Worm (Caenorhabditis elegans) whole organism, L3 larva: ENCODE results near the gene xbx-1.

Source experiments
- R02D3.7 ChIP-seq: fragments of 150-350 bp; optimal IDR thresholded peaks from 2 replicates; lab custom pipeline; 2014; ENCODE audit warnings: missing biosample characterization, missing genetic modification characterization
- ZK546.5 ChIP-seq: sonication (generic microtip); optimal IDR thresholded peaks from 2 replicates; lab custom pipeline; 2017; ENCODE audit warnings: missing biosample characterization, missing genetic modification characterization
- aly-2 ChIP-seq: fragments of 150-350 bp; optimal IDR thresholded peaks from 2 replicates; lab custom pipeline; 2014; ENCODE audit warnings: missing biosample characterization, missing genetic modification characterization
- ama-1 ChIP-seq: fragments of 150-350 bp; optimal IDR thresholded peaks from 2 replicates; lab custom pipeline; 2018
- ceh-16 ChIP-seq: sonication (generic microtip); optimal IDR thresholded peaks from 2 replicates; lab custom pipeline; 2017; ENCODE audit warnings: missing biosample characterization, missing genetic modification characterization
- ceh-28 ChIP-seq: fragments of 150-350 bp; optimal IDR thresholded peaks from 2 replicates; lab custom pipeline; 2014; ENCODE audit warnings: missing biosample characterization, missing genetic modification reagents, missing genetic modification characterization
- ceh-82 ChIP-seq: fragments of 150-350 bp; optimal IDR thresholded peaks from 2 replicates; lab custom pipeline; 2014; ENCODE audit warnings: missing biosample characterization, missing genetic modification characterization
- ceh-9 ChIP-seq: sonication (generic microtip); optimal IDR thresholded peaks from 2 replicates; lab custom pipeline; 2018; ENCODE audit warnings: missing biosample characterization, missing genetic modification characterization
- daf-12 ChIP-seq: fragments of 150-350 bp; optimal IDR thresholded peaks from 2 replicates; lab custom pipeline; 2014; ENCODE audit warnings: missing biosample characterization, missing genetic modification reagents, missing genetic modification characterization
- egl-27 ChIP-seq: sonication (generic microtip); optimal IDR thresholded peaks from 4 replicates; lab custom pipeline; 2017; ENCODE audit warnings: missing biosample characterization, missing genetic modification reagents, missing genetic modification characterization
- elt-1 ChIP-seq: fragments of 150-350 bp; optimal IDR thresholded peaks from 2 replicates; lab custom pipeline; 2014; ENCODE audit warnings: missing biosample characterization, missing genetic modification characterization
- elt-2 ChIP-seq: sonication (generic microtip); optimal IDR thresholded peaks from 2 replicates; lab custom pipeline; 2016; ENCODE audit warnings: missing genetic modification reagents, mild to moderate bottlenecking, missing genetic modification characterization, missing compliant biosample characterization
- elt-3 ChIP-seq, 3 experiments: fragments of 150-350 bp in 1 of 3; sonication (generic microtip) in 2 of 3; optimal IDR thresholded peaks; 2 replicates in 2 of 3; 4 replicates in 1 of 3; lab custom pipeline; 2014 to 2017; ENCODE audit warnings: missing biosample characterization in 3 of 3, missing genetic modification characterization in 3 of 3
- eor-1 ChIP-seq, 2 experiments: fragments of 150-350 bp; optimal IDR thresholded peaks; 2 replicates each; lab custom pipeline; 2014 to 2018; ENCODE audit warnings: missing biosample characterization in 2 of 2, missing genetic modification characterization in 2 of 2
- fkh-10 ChIP-seq: sonication (generic microtip); optimal IDR thresholded peaks from 2 replicates; lab custom pipeline; 2017; ENCODE audit warnings: missing biosample characterization, missing genetic modification reagents, missing genetic modification characterization
- fkh-2 ChIP-seq: fragments of 150-350 bp; optimal IDR thresholded peaks from 2 replicates; lab custom pipeline; 2014; ENCODE audit warnings: missing biosample characterization, missing genetic modification reagents, missing genetic modification characterization
- fos-1 ChIP-seq: fragments of 150-350 bp; optimal IDR thresholded peaks from 2 replicates; lab custom pipeline; 2014; ENCODE audit warnings: missing biosample characterization, missing genetic modification characterization
- hmg-11 ChIP-seq: sonication (generic microtip); optimal IDR thresholded peaks from 2 replicates; lab custom pipeline; 2016; ENCODE audit warnings: missing genetic modification characterization, missing compliant biosample characterization
- jun-1 ChIP-seq: fragments of 150-350 bp; optimal IDR thresholded peaks from 2 replicates; lab custom pipeline; 2014; ENCODE audit warnings: missing biosample characterization, missing genetic modification reagents, missing genetic modification characterization
- lin-15B ChIP-seq: fragments of 150-350 bp; optimal IDR thresholded peaks from 2 replicates; lab custom pipeline; 2014; ENCODE audit warnings: missing biosample characterization, missing genetic modification characterization
- lin-39 ChIP-seq: fragments of 150-350 bp; optimal IDR thresholded peaks from 2 replicates; lab custom pipeline; 2018; ENCODE audit warnings: missing biosample characterization, missing genetic modification reagents, missing genetic modification characterization
- lsy-12 ChIP-seq: sonication (generic microtip); optimal IDR thresholded peaks from 2 replicates; lab custom pipeline; 2016; ENCODE audit warnings: mild to moderate bottlenecking, missing genetic modification characterization, missing compliant biosample characterization
- mdl-1 ChIP-seq: fragments of 150-350 bp; optimal IDR thresholded peaks from 2 replicates; lab custom pipeline; 2014; ENCODE audit warnings: missing biosample characterization, missing genetic modification characterization
- mml-1 ChIP-seq: fragments of 150-350 bp; sonication (generic microtip); optimal IDR thresholded peaks from 3 replicates; lab custom pipeline; 2014; ENCODE audit warnings: missing biosample characterization, missing genetic modification characterization
- nfya-1 ChIP-seq: sonication (generic microtip); optimal IDR thresholded peaks from 2 replicates; lab custom pipeline; 2017; ENCODE audit warnings: missing genetic modification characterization, mild to moderate bottlenecking, missing compliant biosample characterization, antibody characterized with exemption, moderate library complexity; ENCODE audit not compliant: insufficient read depth
- nhr-11 ChIP-seq: fragments of 150-350 bp; optimal IDR thresholded peaks from 2 replicates; lab custom pipeline; 2014; ENCODE audit warnings: missing biosample characterization, missing genetic modification characterization
- nhr-12 ChIP-seq: fragments of 150-350 bp; optimal IDR thresholded peaks from 2 replicates; lab custom pipeline; 2014; ENCODE audit warnings: missing biosample characterization, missing genetic modification characterization
- nhr-23 ChIP-seq: fragments of 150-350 bp; optimal IDR thresholded peaks from 2 replicates; lab custom pipeline; 2014; ENCODE audit warnings: missing biosample characterization, missing genetic modification reagents, missing genetic modification characterization
- nhr-237 ChIP-seq: fragments of 150-350 bp; optimal IDR thresholded peaks from 2 replicates; lab custom pipeline; 2014; ENCODE audit warnings: missing biosample characterization, missing genetic modification characterization
- nhr-25 ChIP-seq: sonication (generic microtip); optimal IDR thresholded peaks from 2 replicates; lab custom pipeline; 2017; ENCODE audit warnings: missing biosample characterization, missing genetic modification characterization
- nhr-28 ChIP-seq: fragments of 150-350 bp; optimal IDR thresholded peaks from 2 replicates; lab custom pipeline; 2014; ENCODE audit warnings: missing biosample characterization, missing genetic modification characterization
- nhr-43 ChIP-seq: sonication (generic microtip); optimal IDR thresholded peaks from 2 replicates; lab custom pipeline; 2016; ENCODE audit warnings: mild to moderate bottlenecking, missing genetic modification characterization, missing compliant biosample characterization; ENCODE audit not compliant: poor library complexity, severe bottlenecking
- nhr-76 ChIP-seq: fragments of 150-350 bp; sonication (generic microtip); optimal IDR thresholded peaks from 5 replicates; lab custom pipeline; 2014; ENCODE audit warnings: missing biosample characterization, missing genetic modification characterization
- nhr-77 ChIP-seq: fragments of 150-350 bp; optimal IDR thresholded peaks from 2 replicates; lab custom pipeline; 2014; ENCODE audit warnings: missing biosample characterization, missing genetic modification characterization
- pha-4 ChIP-seq: fragments of 150-350 bp; optimal IDR thresholded peaks from 2 replicates; lab custom pipeline; 2014; ENCODE audit warnings: missing biosample characterization, missing genetic modification reagents, missing genetic modification characterization
- pqm-1 ChIP-seq: fragments of 150-350 bp; optimal IDR thresholded peaks from 2 replicates; lab custom pipeline; 2017; ENCODE audit warnings: missing biosample characterization, missing genetic modification characterization, inconsistent platforms
- sea-2 ChIP-seq: fragments of 150-350 bp; sonication (generic microtip); optimal IDR thresholded peaks from 4 replicates; lab custom pipeline; 2014; ENCODE audit warnings: missing biosample characterization, missing genetic modification reagents, missing genetic modification characterization
- skn-1 ChIP-seq: fragments of 150-350 bp; optimal IDR thresholded peaks from 2 replicates; lab custom pipeline; 2014; ENCODE audit warnings: missing biosample characterization, missing genetic modification characterization
- snpc-4 ChIP-seq: fragments of 150-350 bp; optimal IDR thresholded peaks from 2 replicates; lab custom pipeline; 2014; ENCODE audit warnings: missing biosample characterization, missing genetic modification characterization
- tbx-2 ChIP-seq: sonication (generic microtip); optimal IDR thresholded peaks from 2 replicates; lab custom pipeline; 2016; ENCODE audit warnings: mild to moderate bottlenecking, missing genetic modification characterization, missing compliant biosample characterization
- unc-39 ChIP-seq: sonication (generic microtip); optimal IDR thresholded peaks from 4 replicates; lab custom pipeline; 2017; ENCODE audit warnings: missing biosample characterization, missing genetic modification characterization
- unc-62 ChIP-seq: fragments of 150-350 bp; sonication (generic microtip); optimal IDR thresholded peaks from 4 replicates; lab custom pipeline; 2014; ENCODE audit warnings: missing biosample characterization, missing genetic modification reagents, missing genetic modification characterization
- zag-1 ChIP-seq: fragments of 150-350 bp; optimal IDR thresholded peaks from 2 replicates; lab custom pipeline; 2014; ENCODE audit warnings: missing biosample characterization, missing genetic modification characterization
- ztf-11 ChIP-seq: fragments of 150-350 bp; optimal IDR thresholded peaks from 2 replicates; lab custom pipeline; 2014; ENCODE audit warnings: missing biosample characterization, missing genetic modification characterization
- ztf-4 ChIP-seq: fragments of 150-350 bp; optimal IDR thresholded peaks from 2 replicates; lab custom pipeline; 2014; ENCODE audit warnings: missing biosample characterization, missing genetic modification characterization

Gene xbx-1

DNA sequence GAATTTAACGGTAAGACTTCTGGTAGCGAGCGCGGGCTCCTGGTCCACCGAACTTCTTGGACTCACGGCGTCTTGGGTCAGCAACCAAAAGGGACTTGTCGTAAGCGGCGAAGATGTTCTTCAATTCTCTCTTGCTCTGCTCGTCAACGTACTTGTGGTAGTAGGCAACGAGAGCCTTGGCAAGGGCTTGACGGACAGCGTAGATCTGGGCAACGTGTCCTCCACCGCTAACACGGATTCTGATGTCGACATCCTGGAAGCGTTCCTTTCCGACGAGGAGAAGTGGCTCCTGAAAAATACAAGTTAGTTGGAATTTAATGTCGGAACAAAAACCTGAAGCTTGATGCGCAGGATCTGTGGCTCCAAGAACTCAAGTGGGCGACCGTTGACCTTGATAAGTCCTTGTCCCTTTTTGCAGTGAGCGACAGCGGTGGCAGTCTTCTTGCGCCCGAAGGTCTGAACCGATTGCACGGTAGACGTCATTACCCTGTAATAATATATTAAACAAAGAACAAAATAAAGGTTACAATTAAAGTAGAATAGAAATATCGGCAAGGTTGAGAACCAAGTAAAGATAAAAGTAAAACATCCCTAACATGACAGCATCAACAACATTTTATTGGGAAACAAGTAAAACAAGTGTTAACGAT is 20.1 kb downstream of the xbx-1 start, which contains the start of gene rps-16:
TSS of gene rps-16 (minus strand) at position 487 of the 650 bp plus-strand sequence.
- TF ChIP-seq ceh-16 (tag; lab: Kevin White, UChicago), result no peak

DNA sequence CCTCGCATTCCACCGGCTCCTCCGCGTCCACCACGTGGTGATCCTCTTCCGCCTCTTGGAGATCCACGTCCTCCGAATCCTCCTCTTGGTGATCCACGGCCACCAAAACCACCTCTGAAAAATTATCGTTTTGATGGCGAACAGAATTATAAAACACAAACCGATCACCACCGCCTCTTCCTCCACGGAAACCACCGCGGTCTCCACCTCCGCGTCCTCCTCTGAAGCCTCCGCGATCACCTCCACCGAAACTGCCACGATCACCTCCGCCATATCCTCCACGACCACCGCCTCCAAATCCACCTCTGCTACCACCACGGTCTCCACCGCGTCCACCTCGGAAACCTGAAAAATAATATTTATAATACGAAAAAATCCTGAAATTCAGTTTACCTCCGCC is 21.5 kb downstream of the xbx-1 start:
- TF ChIP-seq hmg-11 (tag; lab: Kevin White, UChicago) (no peak), nhr-43 (no peak), lin-39 (tag; lab: Kevin White, UChicago) (no peak), ztf-4 (tag; lab: Kevin White, UChicago) (no peak), pha-4 (tag; lab: Kevin White, UChicago) (no peak), nhr-76 (tag; lab: Kevin White, UChicago) (no peak), unc-62 (GFP tag; lab: Kevin White, UChicago) (no peak), zag-1 (no peak), daf-12 (no peak), snpc-4 (tag; lab: Kevin White, UChicago) (no peak), lsy-12 (tag; lab: Kevin White, UChicago) (no peak), nhr-23 (tag; lab: Kevin White, UChicago) (no peak), aly-2 (tag; lab: Kevin White, UChicago) (no peak), fos-1 (tag; lab: Kevin White, UChicago) (no peak), nhr-237 (tag; lab: Kevin White, UChicago) (no peak), nhr-25 (tag; lab: Kevin White, UChicago) (no peak), tbx-2 (tag; lab: Kevin White, UChicago) (no peak), elt-3 (tag; optimal IDR thresholded peaks at IDR 0.05; lab: Kevin White, UChicago) (no peak)

DNA sequence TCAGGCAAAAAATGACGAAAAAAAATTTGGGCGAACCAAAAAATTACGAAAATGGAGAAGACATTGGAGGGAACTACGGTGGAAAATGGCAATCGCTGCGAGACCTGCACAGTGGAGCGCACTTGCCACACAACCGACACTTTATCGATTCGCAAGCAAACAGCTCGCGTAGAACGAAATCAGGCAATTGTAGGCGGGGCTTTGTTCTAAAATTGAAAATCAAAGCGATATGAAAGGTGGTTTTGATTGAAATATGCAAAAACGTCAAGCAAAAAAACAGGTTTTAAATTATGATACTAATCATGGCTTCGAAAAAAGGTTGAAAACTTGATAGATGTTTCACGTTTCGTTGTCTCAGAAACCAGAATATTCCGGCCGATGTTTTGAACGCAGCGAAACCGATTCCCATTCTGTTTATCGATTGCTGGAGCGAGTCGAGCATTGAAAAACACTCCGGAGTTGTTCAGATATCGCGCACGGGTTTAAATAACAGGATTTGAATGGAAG is 22.2 kb downstream of the xbx-1 start, which contains the start of the genes fib-1 and mut-15:
TSS of gene fib-1 (minus strand) at position 40 of the 507 bp plus-strand sequence.
TSS of gene mut-15 (plus strand) at position 360 of the 507 bp plus-strand sequence.
- TF ChIP-seq ama-1 (lab: Kevin White, UChicago) (no peak), ZK546.5 (tag; lab: Kevin White, UChicago) (no peak), mml-1 (no peak), eor-1 (tag; optimal IDR thresholded peaks at IDR 0.05; lab: Kevin White, UChicago) (no peak), nhr-25 (tag; lab: Kevin White, UChicago) (peak; percentile 94), sea-2 (GFP tag; lab: Kevin White, UChicago) (no peak), nhr-76 (tag; lab: Kevin White, UChicago) (no peak), aly-2 (tag; lab: Kevin White, UChicago) (no peak), ceh-82 (tag; lab: Kevin White, UChicago) (peak; percentile 53), mdl-1 (no peak), lin-39 (tag; lab: Kevin White, UChicago) (peak; percentile 84), nhr-43 (peak; percentile 91), fkh-2 (tag; lab: Kevin White, UChicago) (no peak), elt-1 (tag; lab: Kevin White, UChicago) (peak; percentile 24), pha-4 (tag; lab: Kevin White, UChicago) (peak; percentile 95), fkh-10 (GFP tag; lab: Kevin White, UChicago) (peak; percentile 80), pqm-1 (tag; lab: Kevin White, UChicago) (peak; percentile 61), lin-15B (tag; lab: Kevin White, UChicago) (peak; percentile 98), fos-1 (tag; lab: Kevin White, UChicago) (no peak), elt-2 (peak; percentile 72), ceh-28 (tag; lab: Kevin White, UChicago) (peak; percentile 96), nhr-28 (tag; lab: Kevin White, UChicago) (no peak), ztf-4 (tag; lab: Kevin White, UChicago) (peak; percentile 26), zag-1 (peak; percentile 39), nhr-12 (tag; lab: Kevin White, UChicago) (no peak), nhr-77 (tag; lab: Kevin White, UChicago) (peak; percentile 14), lsy-12 (tag; lab: Kevin White, UChicago) (peak; percentile 91), nhr-11 (tag; lab: Kevin White, UChicago) (peak; percentile 76), hmg-11 (tag; lab: Kevin White, UChicago) (peak; percentile 81), R02D3.7 (tag; lab: Kevin White, UChicago) (peak; percentile 88), skn-1 (tag; lab: Kevin White, UChicago) (peak; percentile 71), nhr-23 (tag; lab: Kevin White, UChicago) (peak; percentile 91), unc-39 (tag; lab: Kevin White, UChicago) (no peak), daf-12 (no peak), nhr-237 (tag; lab: Kevin White, UChicago) (no peak), unc-62 (GFP tag; lab: Kevin White, UChicago) (peak; percentile 59), snpc-4 (tag; lab: Kevin White, UChicago) (peak; percentile 80), ceh-9 (tag; lab: Kevin White, UChicago) (no peak), nfya-1 (peak; percentile 94), ztf-11 (tag; lab: Kevin White, UChicago) (no peak), ceh-16 (tag; lab: Kevin White, UChicago) (no peak), elt-3 (tag; optimal IDR thresholded peaks at IDR 0.05; lab: Kevin White, UChicago) (peak in 1 of 3 experiments; percentile 72), egl-27 (peak; percentile 10), jun-1 (tag; lab: Kevin White, UChicago) (peak; percentile 75), tbx-2 (tag; lab: Kevin White, UChicago) (peak; percentile 48)
